Worm (Caenorhabditis elegans): ENCODE results near the gene melo-3.
"Not testable (repeated sequence)": the region's sequence is repeated elsewhere in the genome, so short reads cannot be mapped to it uniquely, and the experiment has no call there.

melo-3 gene

DNA sequence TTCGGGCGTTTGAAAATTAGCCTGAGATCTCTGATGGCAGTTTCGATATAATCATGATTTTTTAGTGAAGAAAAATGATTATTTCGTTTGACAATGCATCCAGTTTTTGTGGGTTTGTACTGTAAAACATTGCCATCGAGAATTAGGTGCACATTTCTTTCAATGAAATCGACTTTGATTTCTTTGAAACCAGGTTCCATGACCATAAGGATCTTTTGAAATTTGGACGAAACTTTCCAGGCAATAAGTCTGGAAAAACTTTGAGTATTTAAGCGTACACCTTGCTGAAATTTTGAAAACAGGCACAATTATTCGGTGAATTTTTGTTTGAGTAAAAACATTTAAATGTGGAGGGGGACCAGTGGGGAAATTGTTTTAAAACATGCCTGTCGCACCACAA is 15.1 kb upstream of the melo-3 start:
- TF ChIP-seq sea-1 (GFP tag; conservative IDR thresholded peaks at IDR 0.05) (no peak), scrt-1 (GFP tag; IDR thresholded peaks at IDR 0.05) (no peak), hnd-1 (tag; optimal IDR thresholded peaks at IDR 0.05) (no peak), tbx-37 (GFP tag; conservative IDR thresholded peaks at IDR 0.05) (no peak), B0310.2 (tag; optimal IDR thresholded peaks at IDR 0.05) (no peak), ceh-13 (GFP tag; optimal IDR thresholded peaks at IDR 0.05) (no peak), hmg-4 (GFP tag; optimal IDR thresholded peaks at IDR 0.05) (no peak), tra-4 (tag; optimal IDR thresholded peaks at IDR 0.05) (no peak), pes-1 (GFP tag; IDR thresholded peaks at IDR 0.05) (no peak), flt-1 (GFP tag; IDR thresholded peaks at IDR 0.05) (no peak), F13C5.2 (tag; optimal IDR thresholded peaks at IDR 0.05) (no peak), tbx-11 (GFP tag; IDR thresholded peaks at IDR 0.05) (no peak), ceh-36 (tag; optimal IDR thresholded peaks at IDR 0.05) (no peak), ama-1 (optimal IDR thresholded peaks at IDR 0.05) (no peak), ets-7 (tag; optimal IDR thresholded peaks at IDR 0.05) (no peak), aly-1 (tag; optimal IDR thresholded peaks at IDR 0.05) (no peak), hmbx-1 (tag; optimal IDR thresholded peaks at IDR 0.05) (no peak)

- no peak for TF ChIP-seq flt-1 (GFP tag; IDR thresholded peaks at IDR 0.05)
- no peak for TF ChIP-seq scrt-1 (GFP tag; IDR thresholded peaks at IDR 0.05)
- TF ChIP-seq ama-1 (optimal IDR thresholded peaks at IDR 0.05) = no peak
- no peak for TF ChIP-seq tbx-37 (GFP tag; conservative IDR thresholded peaks at IDR 0.05)
- TF ChIP-seq ceh-36 (tag; optimal IDR thresholded peaks at IDR 0.05) = no peak
- TF ChIP-seq F13C5.2 (tag; optimal IDR thresholded peaks at IDR 0.05) = no peak
- TF ChIP-seq aly-1 (tag; optimal IDR thresholded peaks at IDR 0.05) = no peak
- TF ChIP-seq ceh-13 (GFP tag; optimal IDR thresholded peaks at IDR 0.05) = no peak
- no peak for TF ChIP-seq tbx-11 (GFP tag; IDR thresholded peaks at IDR 0.05)
- no peak for TF ChIP-seq hmbx-1 (tag; optimal IDR thresholded peaks at IDR 0.05)
These were observed 11.4 kb upstream of the melo-3 start, which contains the start of gene sdc-3 for ce11 chrV:15048107-15048506. Gene sdc-3, minus strand, starts transcription at chrV:15048207.

DNA sequence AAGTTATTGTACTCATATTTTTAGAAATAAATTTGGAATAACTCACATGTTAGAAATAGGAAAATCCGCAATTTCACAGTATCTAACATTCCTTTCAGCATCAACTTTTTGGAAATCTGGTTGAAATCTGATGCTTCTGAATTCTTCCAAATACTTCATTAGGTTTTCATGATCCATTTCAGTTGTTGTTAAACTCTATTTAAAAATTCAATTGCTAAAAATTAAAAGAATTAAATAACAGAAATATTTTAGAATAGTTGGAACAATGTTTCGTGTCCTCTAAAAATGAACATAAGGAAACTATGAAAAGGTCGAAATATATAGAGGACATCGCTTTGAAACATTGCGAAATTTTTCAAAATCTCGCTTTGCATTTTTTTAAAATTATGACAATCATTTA is 5.3 kb downstream of the melo-3 start, which contains the start of gene cng-1:
TSS of gene cng-1 (minus strand) at position 101 of the 400 bp plus-strand sequence.
- not testable (repeated sequence) for TF ChIP-seq aly-1 (tag; optimal IDR thresholded peaks at IDR 0.05); pes-1 (GFP tag; IDR thresholded peaks at IDR 0.05); ama-1 (optimal IDR thresholded peaks at IDR 0.05)

ce11 chrV:15028896-15029519 is 7.7 kb downstream of the melo-3 start, which contains the start of gene F14H8.8:
Gene F14H8.8, plus strand, starts transcription at chrV:15029469.
- TF ChIP-seq hmg-4 (GFP tag; optimal IDR thresholded peaks at IDR 0.05) (peak; percentile 12), ceh-36 (tag; optimal IDR thresholded peaks at IDR 0.05) (peak; percentile 2), scrt-1 (GFP tag; IDR thresholded peaks at IDR 0.05) (no peak), flt-1 (GFP tag; IDR thresholded peaks at IDR 0.05) (no peak), B0310.2 (tag; optimal IDR thresholded peaks at IDR 0.05) (no peak), ceh-13 (GFP tag; optimal IDR thresholded peaks at IDR 0.05) (no peak)

- TF ChIP-seq hnd-1 (tag; optimal IDR thresholded peaks at IDR 0.05) = no peak
- no peak for TF ChIP-seq ets-7 (tag; optimal IDR thresholded peaks at IDR 0.05)
- no peak for TF ChIP-seq tra-4 (tag; optimal IDR thresholded peaks at IDR 0.05)
- no peak for TF ChIP-seq pes-1 (GFP tag; IDR thresholded peaks at IDR 0.05)
- no peak for TF ChIP-seq flt-1 (GFP tag; IDR thresholded peaks at IDR 0.05)
- no peak for TF ChIP-seq B0310.2 (tag; optimal IDR thresholded peaks at IDR 0.05)
- TF ChIP-seq sea-1 (GFP tag; conservative IDR thresholded peaks at IDR 0.05) = no peak
- TF ChIP-seq ceh-13 (GFP tag; optimal IDR thresholded peaks at IDR 0.05) = no peak
- TF ChIP-seq aly-1 (tag; optimal IDR thresholded peaks at IDR 0.05) = no peak
- no peak for TF ChIP-seq hmg-4 (GFP tag; optimal IDR thresholded peaks at IDR 0.05)
- no peak for TF ChIP-seq scrt-1 (GFP tag; IDR thresholded peaks at IDR 0.05)
- no peak for TF ChIP-seq ama-1 (optimal IDR thresholded peaks at IDR 0.05)
- TF ChIP-seq tbx-37 (GFP tag; conservative IDR thresholded peaks at IDR 0.05) = no peak
- no peak for TF ChIP-seq ceh-36 (tag; optimal IDR thresholded peaks at IDR 0.05)
- no peak for TF ChIP-seq hmbx-1 (tag; optimal IDR thresholded peaks at IDR 0.05)
- TF ChIP-seq F13C5.2 (tag; optimal IDR thresholded peaks at IDR 0.05) = no peak
- TF ChIP-seq tbx-11 (GFP tag; IDR thresholded peaks at IDR 0.05) = no peak
These were observed 13.1 kb downstream of the melo-3 start, which contains the start of gene F14H8.4 for ce11 chrV:15023544-15023943. Gene F14H8.4, plus strand, starts transcription at chrV:15023844.

DNA sequence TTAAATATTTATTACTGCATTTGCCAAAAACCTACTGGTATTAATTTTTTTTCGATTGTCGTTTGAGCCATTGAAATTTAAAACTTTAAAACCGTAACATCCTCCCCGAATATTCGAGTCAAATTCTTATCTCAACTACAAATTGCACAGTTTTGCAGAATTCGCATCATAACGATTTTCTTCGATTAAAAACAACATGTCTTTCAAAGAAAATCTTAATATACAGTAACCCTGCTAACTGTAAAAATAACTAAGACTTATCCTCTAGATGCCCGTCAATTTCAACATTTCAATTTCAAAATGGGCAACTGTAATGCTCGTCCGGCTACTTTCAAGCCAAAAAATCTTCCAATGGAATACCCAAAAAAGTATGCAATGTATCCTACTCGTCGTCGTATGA is 15.9 kb downstream of the melo-3 start, which contains the start of gene F14H8.5:
TSS of gene F14H8.5 (plus strand) at position 301 of the 400 bp plus-strand sequence.
- no peak for TF ChIP-seq flt-1 (GFP tag; IDR thresholded peaks at IDR 0.05)
- no peak for TF ChIP-seq pes-1 (GFP tag; IDR thresholded peaks at IDR 0.05)
- no peak for TF ChIP-seq ets-7 (tag; optimal IDR thresholded peaks at IDR 0.05)
- TF ChIP-seq hnd-1 (tag; optimal IDR thresholded peaks at IDR 0.05) = no peak

- TF ChIP-seq ceh-13 (GFP tag; optimal IDR thresholded peaks at IDR 0.05) (no peak), F13C5.2 (tag; optimal IDR thresholded peaks at IDR 0.05) (no peak), tbx-11 (GFP tag; IDR thresholded peaks at IDR 0.05) (no peak), ceh-36 (tag; optimal IDR thresholded peaks at IDR 0.05) (no peak), B0310.2 (tag; optimal IDR thresholded peaks at IDR 0.05) (no peak), hmbx-1 (tag; optimal IDR thresholded peaks at IDR 0.05) (no peak), sea-1 (GFP tag; conservative IDR thresholded peaks at IDR 0.05) (no peak), tra-4 (tag; optimal IDR thresholded peaks at IDR 0.05) (no peak), flt-1 (GFP tag; IDR thresholded peaks at IDR 0.05) (no peak), aly-1 (tag; optimal IDR thresholded peaks at IDR 0.05) (no peak), ets-7 (tag; optimal IDR thresholded peaks at IDR 0.05) (no peak), hnd-1 (tag; optimal IDR thresholded peaks at IDR 0.05) (no peak), tbx-37 (GFP tag; conservative IDR thresholded peaks at IDR 0.05) (no peak), ama-1 (optimal IDR thresholded peaks at IDR 0.05) (no peak), scrt-1 (GFP tag; IDR thresholded peaks at IDR 0.05) (no peak), pes-1 (GFP tag; IDR thresholded peaks at IDR 0.05) (no peak), hmg-4 (GFP tag; optimal IDR thresholded peaks at IDR 0.05) (no peak)
These were observed 16.4 kb downstream of the melo-3 start, which contains the start of gene F14H8.2 for ce11 chrV:15020229-15020628. Gene F14H8.2, minus strand, starts transcription at chrV:15020329.

Data from whole organism, early embryonic.